Fruit fly (Drosophila melanogaster) whole organism, pupa: ENCODE results near the gene Ge-1.

Experiments
- CG10348 ChIP-seq: fragments of 200-800 bp; sonication (Bioruptor generic); IDR thresholded peaks from 2 replicates; pipeline ENCODE4 v1.3.6; 2022; ENCODE audit warnings: missing biosample characterization, missing genetic modification characterization
- CG12605 ChIP-seq: fragments of 200-800 bp; sonication (Bioruptor generic); IDR thresholded peaks from 2 replicates; pipeline ENCODE4 v1.3.6; 2022; ENCODE audit warnings: missing biosample characterization, missing genetic modification characterization
- CG13204 ChIP-seq: fragments of 200-800 bp; sonication (Bioruptor generic); optimal IDR thresholded peaks from 2 replicates; lab custom pipeline; 2018; ENCODE audit warnings: missing biosample characterization, mild to moderate bottlenecking, missing genetic modification characterization, moderate library complexity
- CG14655 ChIP-seq: fragments of 200-800 bp; sonication (Bioruptor generic); optimal IDR thresholded peaks from 3 replicates; lab custom pipeline; 2017; ENCODE audit warnings: mild to moderate bottlenecking, missing biosample characterization, missing genetic modification reagents, missing genetic modification characterization
- CG15710 ChIP-seq: fragments of 200-800 bp; sonication (Bioruptor generic); optimal IDR thresholded peaks from 2 replicates; lab custom pipeline; 2018; ENCODE audit warnings: missing biosample characterization, mild to moderate bottlenecking, missing genetic modification characterization, moderate library complexity
- CG17806 ChIP-seq: fragments of 200-800 bp; sonication (Bioruptor generic); optimal IDR thresholded peaks from 2 replicates; lab custom pipeline; 2018; ENCODE audit warnings: missing biosample characterization, mild to moderate bottlenecking, missing genetic modification characterization, moderate library complexity
- CG32121 ChIP-seq: fragments of 200-800 bp; sonication (Bioruptor generic); IDR thresholded peaks from 2 replicates; pipeline ENCODE4 v1.3.6; 2022; ENCODE audit warnings: missing biosample characterization, missing genetic modification characterization
- CG34367 ChIP-seq: fragments of 200-800 bp; sonication (Bioruptor generic); optimal IDR thresholded peaks from 2 replicates; lab custom pipeline; 2018; ENCODE audit warnings: missing biosample characterization, mild to moderate bottlenecking, missing genetic modification characterization
- CG4496 ChIP-seq: fragments of 200-800 bp; sonication (Bioruptor generic); IDR thresholded peaks from 3 replicates; pipeline ENCODE4 v1.3.6; 2022; ENCODE audit warnings: missing biosample characterization, missing genetic modification characterization
- CG8159 ChIP-seq: fragments of 200-800 bp; sonication (Bioruptor generic); optimal IDR thresholded peaks from 3 replicates; lab custom pipeline; 2018; ENCODE audit warnings: missing biosample characterization, mild to moderate bottlenecking, missing genetic modification characterization, moderate library complexity
- CG8301 ChIP-seq: fragments of 200-800 bp; sonication (Bioruptor generic); optimal IDR thresholded peaks from 2 replicates; lab custom pipeline; 2018; ENCODE audit warnings: missing biosample characterization, mild to moderate bottlenecking, missing genetic modification characterization
- CG9948 ChIP-seq: fragments of 200-800 bp; sonication (Bioruptor generic); optimal IDR thresholded peaks from 2 replicates; lab custom pipeline; 2018; ENCODE audit warnings: missing biosample characterization, mild to moderate bottlenecking, missing genetic modification characterization, moderate library complexity
- D1 ChIP-seq: fragments of 200-800 bp; sonication (Bioruptor generic); optimal IDR thresholded peaks from 2 replicates; lab custom pipeline; 2018; ENCODE audit warnings: missing biosample characterization, mild to moderate bottlenecking, missing genetic modification characterization, moderate library complexity
- EcR ChIP-seq: fragments of 200-800 bp; sonication (Bioruptor generic); optimal IDR thresholded peaks from 3 replicates; lab custom pipeline; 2019; ENCODE audit warnings: missing biosample characterization, missing genetic modification characterization, mild to moderate bottlenecking, moderate library complexity, missing genetic modification reagents
- Ets98B ChIP-seq: fragments of 200-800 bp; sonication (Bioruptor generic); IDR thresholded peaks from 2 replicates; pipeline ENCODE4 v1.3.6; 2022; ENCODE audit warnings: missing biosample characterization, missing genetic modification characterization
- Pif1A ChIP-seq: fragments of 200-800 bp; sonication (Bioruptor generic); optimal IDR thresholded peaks from 3 replicates; lab custom pipeline; 2016; ENCODE audit warnings: missing biosample characterization, missing genetic modification characterization
- Pif1B ChIP-seq: fragments of 200-800 bp; sonication (Bioruptor generic); optimal IDR thresholded peaks from 3 replicates; lab custom pipeline; 2016; ENCODE audit warnings: missing biosample characterization, missing genetic modification characterization
- Snoo ChIP-seq: fragments of 200-800 bp; sonication (Bioruptor generic); optimal IDR thresholded peaks from 3 replicates; lab custom pipeline; 2017; ENCODE audit warnings: missing biosample characterization, mild to moderate bottlenecking, missing genetic modification characterization, inconsistent platforms
- fd96Ca ChIP-seq: fragments of 200-800 bp; sonication (Bioruptor generic); IDR thresholded peaks from 3 replicates; pipeline ENCODE4 v1.3.6; 2022; ENCODE audit warnings: missing biosample characterization, missing genetic modification characterization
- gl ChIP-seq: fragments of 200-800 bp; sonication (Bioruptor generic); optimal IDR thresholded peaks from 2 replicates; lab custom pipeline; 2018; ENCODE audit warnings: missing biosample characterization, mild to moderate bottlenecking, missing genetic modification characterization
- rn ChIP-seq: fragments of 200-800 bp; sonication (Bioruptor generic); IDR thresholded peaks from 2 replicates; pipeline ENCODE4 v1.3.6; 2022; ENCODE audit warnings: missing biosample characterization, missing genetic modification characterization

Ge-1 gene

DNA sequence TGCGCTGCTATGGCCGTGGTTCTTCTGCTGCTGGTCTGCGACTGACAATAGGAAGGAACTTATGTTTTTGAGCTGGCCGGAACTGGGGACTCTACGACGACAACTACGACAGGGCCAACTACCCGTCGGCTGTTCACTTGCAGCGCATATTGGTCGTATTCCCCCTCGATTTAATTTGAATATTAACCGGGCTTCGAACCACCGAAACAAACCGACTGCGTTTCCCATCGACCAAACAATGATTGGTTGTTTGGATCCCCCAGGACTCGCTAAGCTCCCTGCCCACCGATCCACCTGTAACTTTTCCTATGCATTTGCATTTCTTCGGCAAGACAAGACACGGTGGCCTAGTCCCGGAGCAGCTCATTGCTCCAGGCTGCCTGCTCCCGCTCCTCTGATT is 20.9 kb upstream of the Ge-1 start, which contains the start of gene Dnaaf4:
Gene Dnaaf4 (minus strand): TSS at position 101 of the 400 bp plus-strand sequence.
- TF ChIP-seq gl (no peak), Snoo (tag; lab: Kevin White, UChicago) (no peak), fd96Ca (GFP tag; lab: Robert Waterston, UW) (no peak), CG8159 (tag; lab: Kevin White, UChicago) (no peak), D1 (tag; lab: Kevin White, UChicago) (no peak), CG34367 (no peak), EcR (GFP tag; lab: Kevin White, UChicago) (no peak), rn (GFP tag; lab: Robert Waterston, UW) (no peak), CG10348 (GFP tag; lab: Robert Waterston, UW) (no peak)
- TF ChIP-seq, all 21 proteins: peak for 0

DNA sequence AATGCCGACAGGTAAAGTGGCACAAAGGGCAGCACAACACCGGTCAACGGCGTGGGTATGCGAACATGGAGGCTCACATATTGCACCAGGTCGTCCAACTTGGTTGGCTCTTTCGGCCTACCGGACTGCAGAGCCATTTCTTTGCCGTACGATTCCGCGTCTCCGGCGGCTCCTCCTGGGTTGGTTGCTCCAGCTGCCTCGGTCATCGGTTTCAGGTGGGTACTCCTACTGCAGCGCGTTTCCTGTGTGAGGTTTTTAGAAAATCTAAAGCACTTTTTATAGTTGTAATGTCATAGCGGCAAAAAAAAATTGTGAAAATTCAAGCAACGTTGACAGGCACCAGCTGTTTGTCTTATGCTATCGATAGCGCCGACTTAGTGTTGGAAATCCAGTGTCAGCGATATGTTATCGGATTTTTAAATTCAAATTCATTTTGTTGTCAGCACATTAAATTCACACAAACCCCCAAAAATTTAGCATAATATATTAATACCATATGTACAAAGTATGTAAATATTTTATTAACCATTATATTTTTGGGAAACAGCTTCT is 19.4 kb upstream of the Ge-1 start, which contains the start of gene CG6230:
Gene CG6230 (minus strand): TSS at position 354 of the 552 bp plus-strand sequence.
- TF ChIP-seq Snoo (tag; lab: Kevin White, UChicago) (no peak), CG9948 (tag; lab: Kevin White, UChicago) (no peak)

DNA sequence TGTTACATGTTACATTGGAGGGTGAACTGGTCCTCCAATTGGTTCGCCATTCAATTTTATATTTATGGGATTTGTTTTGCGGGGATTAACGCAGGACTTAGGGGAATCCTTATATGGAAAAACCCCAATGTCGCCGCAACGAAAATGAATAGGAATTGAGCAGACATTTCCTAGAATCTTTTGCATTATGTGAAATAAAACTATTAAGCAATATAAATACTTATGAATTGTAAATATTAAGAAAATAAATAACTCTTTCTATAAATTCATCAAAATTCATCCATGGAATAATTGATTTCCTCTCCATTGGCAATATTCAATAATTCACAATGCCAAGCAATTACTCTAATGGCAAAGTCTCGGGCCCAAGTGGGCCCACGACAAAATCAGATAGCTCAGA is 13.0 kb upstream of the Ge-1 start, which contains the start of gene Gr32a:
Gene Gr32a (plus strand): TSS at position 301 of the 400 bp plus-strand sequence.
- TF ChIP-seq rn (GFP tag; lab: Robert Waterston, UW): no peak
- no peak for TF ChIP-seq Ets98B
- no peak for TF ChIP-seq D1 (tag; lab: Kevin White, UChicago)
- TF ChIP-seq CG32121: no peak
- no peak for TF ChIP-seq CG8159 (tag; lab: Kevin White, UChicago)
- TF ChIP-seq CG34367: no peak
- no peak for TF ChIP-seq CG9948 (tag; lab: Kevin White, UChicago)
- TF ChIP-seq Pif1A: no peak
- TF ChIP-seq Pif1B: no peak
- no peak for TF ChIP-seq fd96Ca (GFP tag; lab: Robert Waterston, UW)
- no peak for TF ChIP-seq CG10348 (GFP tag; lab: Robert Waterston, UW)
- no peak for TF ChIP-seq CG14655 (GFP tag; lab: Kevin White, UChicago)
- TF ChIP-seq Snoo (tag; lab: Kevin White, UChicago): no peak
- no peak for TF ChIP-seq EcR (GFP tag; lab: Kevin White, UChicago)
- no peak for TF ChIP-seq CG13204 (GFP tag; lab: Kevin White, UChicago)
- no peak for TF ChIP-seq CG8301
- no peak for TF ChIP-seq CG15710 (tag; lab: Kevin White, UChicago)
- TF ChIP-seq CG17806: no peak
- TF ChIP-seq CG4496: no peak

DNA sequence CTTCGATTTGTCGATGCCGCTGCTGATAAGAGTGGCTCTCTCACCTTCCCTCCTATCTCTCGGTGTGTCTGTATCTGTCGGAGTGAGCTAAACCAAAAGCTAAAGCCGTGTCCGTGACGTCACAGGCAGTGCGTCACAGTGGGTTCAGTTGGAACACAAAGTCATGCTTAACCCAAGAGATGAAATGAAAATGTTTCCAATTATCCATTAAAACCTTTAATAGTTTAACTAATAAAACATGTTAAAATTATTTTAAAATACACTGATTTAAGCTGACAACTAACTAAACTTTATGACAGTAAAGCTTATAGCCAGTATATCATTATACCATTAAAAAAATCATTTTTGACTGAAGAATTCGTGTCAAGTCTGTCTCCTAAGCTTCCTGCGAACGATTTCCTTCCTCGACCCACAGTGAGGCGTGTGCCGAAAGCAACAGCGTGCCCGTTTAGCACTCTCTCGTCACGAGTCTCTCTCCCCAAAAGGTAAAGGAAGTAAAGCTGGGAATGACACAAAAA is 12.4 kb upstream of the Ge-1 start, which contains the start of gene Idua:
Gene Idua (minus strand): TSS at position 51 of the 518 bp plus-strand sequence.
- 0 out of 3 replicates have a peak, but pooled peaks have one; percentile 30 for TF ChIP-seq fd96Ca (GFP tag; lab: Robert Waterston, UW)
- no peak for TF ChIP-seq CG14655 (GFP tag; lab: Kevin White, UChicago)
- no peak for TF ChIP-seq CG13204 (GFP tag; lab: Kevin White, UChicago)
- no peak for TF ChIP-seq D1 (tag; lab: Kevin White, UChicago)
- no peak for TF ChIP-seq rn (GFP tag; lab: Robert Waterston, UW)
- TF ChIP-seq CG8301: no peak
- TF ChIP-seq Pif1B: no peak
- TF ChIP-seq CG8159 (tag; lab: Kevin White, UChicago): peak; percentile 75
- no peak for TF ChIP-seq EcR (GFP tag; lab: Kevin White, UChicago)
- peak; percentile 67; the same call in 1 of the 2 replicates for TF ChIP-seq CG32121
- 0 out of 3 replicates have a peak, but pooled peaks have one; percentile 29 for TF ChIP-seq CG4496
- TF ChIP-seq CG10348 (GFP tag; lab: Robert Waterston, UW): no peak
- TF ChIP-seq CG12605 (GFP tag; lab: Robert Waterston, UW): no peak; the same call in 1 of the 2 replicates
- TF ChIP-seq CG17806: peak; percentile 55
- TF ChIP-seq Snoo (tag; lab: Kevin White, UChicago): peak; percentile 70
- TF ChIP-seq gl: peak; percentile 18
- TF ChIP-seq CG15710 (tag; lab: Kevin White, UChicago): peak; percentile 83
- TF ChIP-seq CG34367: peak; percentile 63
- TF ChIP-seq Pif1A: no peak
- no peak; the same call in 1 of the 2 replicates for TF ChIP-seq Ets98B
- peak; percentile 71 for TF ChIP-seq CG9948 (tag; lab: Kevin White, UChicago)

DNA sequence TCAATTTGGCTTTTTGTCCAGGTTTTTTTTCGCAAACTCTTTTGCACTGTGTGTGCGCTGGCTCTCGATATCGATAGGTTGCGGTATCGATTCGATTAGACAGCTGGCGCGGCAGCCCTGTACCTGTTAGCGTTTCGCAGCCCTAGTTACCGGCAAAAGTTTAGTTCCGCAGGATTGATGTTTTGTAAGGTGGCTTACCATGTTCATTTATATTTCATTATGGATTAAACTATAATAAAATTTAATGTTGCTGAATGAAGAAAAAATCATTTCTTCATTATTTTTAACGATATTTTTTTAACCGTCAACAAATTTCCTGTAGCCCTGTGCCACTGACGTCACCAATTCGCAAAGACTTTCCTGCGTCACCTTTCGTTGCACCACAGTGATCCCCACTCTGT is 5.9 kb upstream of the Ge-1 start, which contains the start of gene Reps:
Gene Reps (minus strand): TSS at position 84 of the 401 bp plus-strand sequence.
- TF ChIP-seq gl (peak; percentile 92), CG13204 (GFP tag; lab: Kevin White, UChicago) (no peak), Ets98B (peak; percentile 98), EcR (GFP tag; lab: Kevin White, UChicago) (peak; percentile 51), Snoo (tag; lab: Kevin White, UChicago) (peak; percentile 98), Pif1A (peak; percentile 97), CG34367 (peak; percentile 98), CG14655 (GFP tag; lab: Kevin White, UChicago) (peak; percentile 98), CG15710 (tag; lab: Kevin White, UChicago) (peak; percentile 98), rn (GFP tag; lab: Robert Waterston, UW) (peak; percentile 98), CG10348 (GFP tag; lab: Robert Waterston, UW) (peak; percentile 96), D1 (tag; lab: Kevin White, UChicago) (no peak), Pif1B (peak; percentile 96), CG4496 (peak; percentile 99), CG8301 (peak; percentile 97), CG9948 (tag; lab: Kevin White, UChicago) (peak; percentile 98), CG17806 (peak; percentile 98), CG8159 (tag; lab: Kevin White, UChicago) (peak; percentile 98), CG32121 (peak; percentile 98), fd96Ca (GFP tag; lab: Robert Waterston, UW) (peak; percentile 99), CG12605 (GFP tag; lab: Robert Waterston, UW) (peak; percentile 96)
